Fruit fly (Drosophila melanogaster): Measurements from ENCODE around the gene CG43354.
A peak's percentile ranks its signal among the peaks of the same experiment; 100 is the strongest.

The CG43354 gene

DNA sequence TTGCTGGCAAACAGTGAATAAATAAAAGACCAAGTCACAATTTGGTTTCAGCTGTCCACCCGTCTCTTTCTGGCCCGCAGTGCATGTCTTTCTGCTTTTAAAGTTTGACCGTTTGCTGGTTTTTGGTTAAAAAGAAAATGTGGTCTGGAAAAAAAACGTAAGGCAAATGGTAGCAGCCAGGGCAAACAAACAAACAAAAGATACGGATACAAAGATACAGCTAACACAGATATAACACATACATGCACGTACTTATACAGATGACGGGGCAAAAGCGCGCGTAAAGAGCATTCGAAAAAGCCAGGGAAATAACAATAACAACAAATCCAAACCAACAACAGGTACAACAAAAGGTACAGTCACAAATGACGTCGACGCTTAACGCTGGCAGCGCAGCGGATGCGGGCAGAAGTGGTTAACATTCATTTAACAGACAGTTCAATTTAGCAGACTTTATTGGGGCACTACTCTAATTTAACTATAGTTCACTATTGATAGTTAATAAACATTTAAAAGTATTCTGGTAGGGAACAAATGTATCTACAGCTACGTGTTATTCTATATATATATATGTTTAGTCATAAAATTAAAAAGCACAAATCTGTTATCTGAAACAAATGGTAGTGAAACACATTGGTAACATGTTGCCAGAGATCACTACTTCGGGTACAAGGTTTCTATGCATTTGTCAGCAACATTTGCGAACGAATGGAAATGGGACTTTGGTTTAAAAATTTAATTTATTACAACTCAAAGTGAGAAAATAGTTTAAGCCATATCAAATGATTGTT, 4.9 kb upstream of the CG43354 start (continued):
- TF ChIP-seq Hr38 (GFP tag; optimal IDR thresholded peaks at IDR 0.05) (no peak), Eip93F (GFP tag; optimal IDR thresholded peaks at IDR 0.05) (no peak), CG8119 (GFP tag; IDR thresholded peaks at IDR 0.05) (no peak; the same call in 2 of the 3 replicates), Hr39 (GFP tag; optimal IDR thresholded peaks at IDR 0.05) (no peak), CG6808 (GFP tag; optimal IDR thresholded peaks at IDR 0.05) (no peak), Eip75B (GFP tag; optimal IDR thresholded peaks at IDR 0.05) (no peak), CG10631 (GFP tag; optimal IDR thresholded peaks at IDR 0.05) (no peak), CG7368 (GFP tag; optimal IDR thresholded peaks at IDR 0.05) (no peak), CG11902 (GFP tag; optimal IDR thresholded peaks at IDR 0.05) (no peak), Met (GFP tag; optimal IDR thresholded peaks at IDR 0.05) (no peak), CG32006 (GFP tag; optimal IDR thresholded peaks at IDR 0.05) (peak; percentile 6), pdm3 (GFP tag; optimal IDR thresholded peaks at IDR 0.05) (no peak), Blimp-1 (GFP tag; optimal IDR thresholded peaks at IDR 0.05) (peak; percentile 2), CG6163 (GFP tag; IDR thresholded peaks at IDR 0.05) (peak; percentile 56), Sox102F (GFP tag; optimal IDR thresholded peaks at IDR 0.05) (no peak), svp (GFP tag) (no peak), Eip78C (GFP tag) (peak; percentile 27), CG16779 (tag; optimal IDR thresholded peaks at IDR 0.05) (no peak), CG10669 (GFP tag; optimal IDR thresholded peaks at IDR 0.05) (no peak), Gug (GFP tag; IDR thresholded peaks at IDR 0.05) (no peak), Lpt (GFP tag; optimal IDR thresholded peaks at IDR 0.05) (no peak), net (GFP tag; optimal IDR thresholded peaks at IDR 0.05) (no peak), Ets21C (GFP tag; optimal IDR thresholded peaks at IDR 0.05) (no peak), fkh (GFP tag; optimal IDR thresholded peaks at IDR 0.05) (peak; percentile 73), dsx (GFP tag; optimal IDR thresholded peaks at IDR 0.05; ENCODE audit: poor library complexity, severe bottlenecking) (peak; percentile 21), vri (GFP tag; optimal IDR thresholded peaks at IDR 0.05) (no peak), ss (GFP tag; optimal IDR thresholded peaks at IDR 0.05) (peak in 1 of 2 experiments; percentile 26), Hr4 (GFP tag; optimal IDR thresholded peaks at IDR 0.05) (no peak), OdsH (GFP tag; optimal IDR thresholded peaks at IDR 0.05) (no peak), CG15336 (GFP tag; IDR thresholded peaks at IDR 0.05) (0 out of 2 replicates have a peak, but pooled peaks have one; percentile 12)

DNA sequence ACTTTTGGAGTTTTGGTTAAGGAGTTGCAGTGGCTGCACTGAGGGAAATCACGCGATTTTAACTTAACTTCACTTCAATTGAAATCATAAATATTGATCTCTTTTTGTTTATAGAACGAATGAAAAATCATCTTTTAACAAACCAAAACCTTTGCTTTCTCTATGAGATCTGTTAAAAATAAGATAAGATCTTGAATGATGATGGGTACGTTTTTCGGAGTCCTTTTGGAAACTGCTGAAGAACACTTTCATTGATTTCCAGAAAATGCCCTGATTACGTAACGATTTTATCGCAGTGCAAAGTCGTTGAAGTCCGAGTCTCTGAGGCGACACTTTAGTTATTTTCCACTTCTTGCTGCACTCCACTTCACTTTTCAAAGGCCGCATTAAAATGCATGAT, 3.1 kb upstream of the CG43354 start:
- TF ChIP-seq CG10669 (GFP tag; optimal IDR thresholded peaks at IDR 0.05) = peak; percentile 89
- peak; percentile 79 for TF ChIP-seq CG11762 (GFP tag; optimal IDR thresholded peaks at IDR 0.05; ENCODE audit: insufficient read depth)
- peak; percentile 95 for TF ChIP-seq lz (GFP tag; optimal IDR thresholded peaks at IDR 0.05)
- TF ChIP-seq fkh (GFP tag; optimal IDR thresholded peaks at IDR 0.05) = no peak
- peak; percentile 68 for TF ChIP-seq CG9139 (GFP tag; optimal IDR thresholded peaks at IDR 0.05)
- TF ChIP-seq OdsH (GFP tag; optimal IDR thresholded peaks at IDR 0.05) = peak; percentile 88
- peak; percentile 79 for TF ChIP-seq CG8632 (GFP tag; optimal IDR thresholded peaks at IDR 0.05)
- TF ChIP-seq dsx (GFP tag; optimal IDR thresholded peaks at IDR 0.05; ENCODE audit: poor library complexity, severe bottlenecking) = peak; percentile 78
- TF ChIP-seq vri (GFP tag; optimal IDR thresholded peaks at IDR 0.05) = peak; percentile 88
- peak; percentile 91 for TF ChIP-seq CG10631 (GFP tag; optimal IDR thresholded peaks at IDR 0.05)
- TF ChIP-seq CG4318 (GFP tag; optimal IDR thresholded peaks at IDR 0.05) = peak; percentile 78
- TF ChIP-seq Eip78C (GFP tag) = peak; percentile 97
- peak; percentile 81 for TF ChIP-seq CG32006 (GFP tag; optimal IDR thresholded peaks at IDR 0.05)
- peak; percentile 67 for TF ChIP-seq fd85E (GFP tag; optimal IDR thresholded peaks at IDR 0.05)
- peak; percentile 71 to 78 for TF ChIP-seq ss (GFP tag; optimal IDR thresholded peaks at IDR 0.05)
- peak; percentile 75 for TF ChIP-seq CG6163 (GFP tag; IDR thresholded peaks at IDR 0.05)
- peak; percentile 93 for TF ChIP-seq topi (GFP tag; optimal IDR thresholded peaks at IDR 0.05)
- peak; percentile 84 for TF ChIP-seq CG6854 (GFP tag; optimal IDR thresholded peaks at IDR 0.05)
- peak; percentile 77 for TF ChIP-seq CG11902 (GFP tag; optimal IDR thresholded peaks at IDR 0.05)
- TF ChIP-seq Ets96B (tag; optimal IDR thresholded peaks at IDR 0.05) = peak; percentile 92
- TF ChIP-seq CG1621 (tag; optimal IDR thresholded peaks at IDR 0.05) = peak; percentile 75
- TF ChIP-seq Smox (GFP tag; optimal IDR thresholded peaks at IDR 0.05) = peak; percentile 91
- TF ChIP-seq Hr4 (GFP tag; optimal IDR thresholded peaks at IDR 0.05) = peak; percentile 67
- peak; percentile 85 for TF ChIP-seq achi (GFP tag; optimal IDR thresholded peaks at IDR 0.05)
- peak; percentile 84 for TF ChIP-seq CG34406 (GFP tag; optimal IDR thresholded peaks at IDR 0.05)
- TF ChIP-seq eg (GFP tag; IDR thresholded peaks at IDR 0.05) = peak; percentile 58; the same call in 2 of the 3 replicates
- TF ChIP-seq spab (GFP tag; optimal IDR thresholded peaks at IDR 0.05) = peak; percentile 89
- peak; percentile 67 for TF ChIP-seq CG6276 (GFP tag; optimal IDR thresholded peaks at IDR 0.05)
- TF ChIP-seq cyc (GFP tag; optimal IDR thresholded peaks at IDR 0.05) = peak; percentile 93
- peak; percentile 81 for TF ChIP-seq net (GFP tag; optimal IDR thresholded peaks at IDR 0.05)
- peak; percentile 91 for TF ChIP-seq CG6808 (GFP tag; optimal IDR thresholded peaks at IDR 0.05)

Measured in whole organism, prepupa.